Fruit fly (Drosophila melanogaster): ENCODE measurements around the gene Stip1.
A peak's percentile ranks its signal among the peaks of the same experiment; 100 is the strongest.

The Stip1 gene

dm6 chr2L:249048-249825 lies 45.7 kb upstream of the Stip1 start (continued):
- no peak for TF ChIP-seq disco-r (GFP tag; optimal IDR thresholded peaks at IDR 0.05)
- TF ChIP-seq stwl (tag; optimal IDR thresholded peaks at IDR 0.05), result no peak
- TF ChIP-seq CG13894 (tag; optimal IDR thresholded peaks at IDR 0.05), result no peak
- TF ChIP-seq Doc2 (GFP tag; IDR thresholded peaks at IDR 0.05), result no peak
- TF ChIP-seq HmgZ (tag; optimal IDR thresholded peaks at IDR 0.05), result no peak
- TF ChIP-seq ATbp (GFP tag; optimal IDR thresholded peaks at IDR 0.05), result no peak
- no peak for TF ChIP-seq ara (GFP tag; IDR thresholded peaks at IDR 0.05)
- no peak for TF ChIP-seq her (GFP tag; optimal IDR thresholded peaks at IDR 0.05)
- TF ChIP-seq CG17359 (tag; optimal IDR thresholded peaks at IDR 0.05), result peak; percentile 34
- TF ChIP-seq CG9817 (tag; optimal IDR thresholded peaks at IDR 0.05), result no peak
- TF ChIP-seq Atf6 (GFP tag; IDR thresholded peaks at IDR 0.05), result peak; percentile 15; the same call in 1 of the 2 replicates
- no peak for TF ChIP-seq slou (GFP tag; optimal IDR thresholded peaks at IDR 0.05)
- TF ChIP-seq slbo (GFP tag; IDR thresholded peaks at IDR 0.05), result no peak
- no peak for TF ChIP-seq CG12219 (GFP tag; optimal IDR thresholded peaks at IDR 0.05)
- TF ChIP-seq wor (GFP tag; IDR thresholded peaks at IDR 0.05), result no peak
- no peak for TF ChIP-seq ash1 (GFP tag; optimal IDR thresholded peaks at IDR 0.05)
- TF ChIP-seq CG5953 (GFP tag; IDR thresholded peaks at IDR 0.05), result no peak
- TF ChIP-seq Scr (GFP tag; IDR thresholded peaks at IDR 0.05; ENCODE audit: partially characterized antibody), result no peak
- TF ChIP-seq CG2202 (tag; optimal IDR thresholded peaks at IDR 0.05), result no peak
- TF ChIP-seq dan (GFP tag; IDR thresholded peaks at IDR 0.05), result no peak
- no peak for TF ChIP-seq CG1233 (GFP tag; optimal IDR thresholded peaks at IDR 0.05)
- TF ChIP-seq Med (GFP tag), result peak; percentile 42
- no peak for TF ChIP-seq H2.0 (GFP tag; IDR thresholded peaks at IDR 0.05)
- TF ChIP-seq dysf (GFP tag; IDR thresholded peaks at IDR 0.05), result no peak
- TF ChIP-seq BEAF-32 (GFP tag; optimal IDR thresholded peaks at IDR 0.05), result no peak
- TF ChIP-seq Nf-YB (GFP tag; optimal IDR thresholded peaks at IDR 0.05), result peak; percentile 42
- TF ChIP-seq nerfin-2 (GFP tag; IDR thresholded peaks at IDR 0.05; ENCODE audit: partially characterized antibody), result no peak
- TF ChIP-seq unc-4 (GFP tag; IDR thresholded peaks at IDR 0.05; ENCODE audit: partially characterized antibody), result no peak; the same call in 1 of the 2 replicates
- TF ChIP-seq YL-1 (GFP tag; optimal IDR thresholded peaks at IDR 0.05), result peak; percentile 13
- TF ChIP-seq gem (tag; optimal IDR thresholded peaks at IDR 0.05), result peak; percentile 47
- TF ChIP-seq Hey (tag; optimal IDR thresholded peaks at IDR 0.05), result no peak
- TF ChIP-seq zen2 (GFP tag; IDR thresholded peaks at IDR 0.05; ENCODE audit: partially characterized antibody), result peak; percentile 82
- TF ChIP-seq twi (tag; optimal IDR thresholded peaks at IDR 0.05), result no peak
- TF ChIP-seq NC2β (GFP tag; optimal IDR thresholded peaks at IDR 0.05), result no peak
- no peak for TF ChIP-seq CG14710 (tag; optimal IDR thresholded peaks at IDR 0.05)
- peak; percentile 32 for TF ChIP-seq CG16863 (GFP tag; optimal IDR thresholded peaks at IDR 0.05)
- TF ChIP-seq CG13287 (GFP tag; IDR thresholded peaks at IDR 0.05; ENCODE audit: partially characterized antibody), result peak; percentile 62
- TF ChIP-seq CG4730 (GFP tag; IDR thresholded peaks at IDR 0.05), result no peak
- TF ChIP-seq danr (GFP tag; IDR thresholded peaks at IDR 0.05), result no peak
- TF ChIP-seq Rx (GFP tag; IDR thresholded peaks at IDR 0.05), result no peak
- TF ChIP-seq Nf-YC (tag; optimal IDR thresholded peaks at IDR 0.05), result peak; percentile 25
- TF ChIP-seq Dip2 (GFP tag; IDR thresholded peaks at IDR 0.05), result no peak
- TF ChIP-seq Oaz (GFP tag; IDR thresholded peaks at IDR 0.05), result no peak
- no peak for TF ChIP-seq HLH54F (GFP tag; optimal IDR thresholded peaks at IDR 0.05)
- TF ChIP-seq ranshi (GFP tag; IDR thresholded peaks at IDR 0.05), result no peak
- no peak for TF ChIP-seq gsb (GFP tag; IDR thresholded peaks at IDR 0.05)
- TF ChIP-seq Chrac-16 (GFP tag; optimal IDR thresholded peaks at IDR 0.05), result no peak
- TF ChIP-seq Lim3 (GFP tag; IDR thresholded peaks at IDR 0.05), result no peak
- TF ChIP-seq knrl (GFP tag; IDR thresholded peaks at IDR 0.05; ENCODE audit: partially characterized antibody), result no peak
- no peak for TF ChIP-seq CG7271 (tag; optimal IDR thresholded peaks at IDR 0.05)
